Fruit fly (Drosophila melanogaster): ENCODE measurements around the gene CG31678.
A peak's percentile ranks its signal among the peaks of the same experiment; 100 is the strongest.

CG31678 gene

DNA sequence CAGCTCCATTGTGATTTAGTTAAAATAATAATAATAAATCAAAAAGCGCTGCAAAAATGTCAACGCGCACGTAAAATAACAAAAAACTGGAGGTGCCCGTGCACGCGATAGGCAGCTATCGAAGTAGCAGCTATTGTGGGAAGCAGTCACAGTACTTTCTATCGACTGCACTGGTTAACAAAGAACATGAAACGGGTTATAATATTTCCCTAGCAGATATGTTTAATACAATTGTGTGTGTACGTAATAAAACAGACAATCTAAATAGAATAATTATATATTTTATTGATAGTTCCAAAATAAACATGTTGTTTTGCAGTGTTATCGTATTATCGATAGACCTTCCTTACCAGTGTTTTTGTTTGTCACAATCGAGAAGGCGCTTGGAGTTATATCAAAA is at the start of gene CG31678, which contains the start of gene IKKepsilon:
Gene CG31678 (minus strand): TSS at position 67 of the 400 bp plus-strand sequence.
Gene IKKepsilon (plus strand): TSS at position 171 of the 400 bp plus-strand sequence.
- no peak for TF ChIP-seq GATAe (GFP tag; conservative IDR thresholded peaks at IDR 0.05)
- peak; percentile 73 for TF ChIP-seq CG2129 (GFP tag; IDR thresholded peaks at IDR 0.05; ENCODE audit: partially characterized antibody)
- TF ChIP-seq Ptx1 (GFP tag; IDR thresholded peaks at IDR 0.05), result no peak
- peak; percentile 83 for TF ChIP-seq YL-1 (GFP tag; optimal IDR thresholded peaks at IDR 0.05)
- peak; percentile 66 for TF ChIP-seq nmo (GFP tag; optimal IDR thresholded peaks at IDR 0.05)
- TF ChIP-seq fd102C (GFP tag; optimal IDR thresholded peaks at IDR 0.05), result no peak
- peak; percentile 63 for TF ChIP-seq CG12391 (tag; optimal IDR thresholded peaks at IDR 0.05)
- 0 out of 2 replicates have a peak, but pooled peaks have one; percentile 5 for TF ChIP-seq CG4360 (GFP tag; IDR thresholded peaks at IDR 0.05)
- TF ChIP-seq insv (GFP tag; optimal IDR thresholded peaks at IDR 0.05), result no peak
- TF ChIP-seq Pdp1 (GFP tag; optimal IDR thresholded peaks at IDR 0.05), result peak; percentile 11 to 13
- TF ChIP-seq pzg (GFP tag; optimal IDR thresholded peaks at IDR 0.05), result peak; percentile 62
- no peak for TF ChIP-seq Lim3 (GFP tag; IDR thresholded peaks at IDR 0.05)
- peak; percentile 35 for TF ChIP-seq CG18262 (tag; optimal IDR thresholded peaks at IDR 0.05)
- peak; percentile 3 for TF ChIP-seq Sin3A (optimal IDR thresholded peaks at IDR 0.05)
- TF ChIP-seq HLH4C (GFP tag; IDR thresholded peaks at IDR 0.05; ENCODE audit: partially characterized antibody), result peak; percentile 98
- TF ChIP-seq gsb (GFP tag; IDR thresholded peaks at IDR 0.05), result no peak
- TF ChIP-seq CG11560 (tag; IDR thresholded peaks at IDR 0.05), result no peak
- TF ChIP-seq bsh (GFP tag; optimal IDR thresholded peaks at IDR 0.05), result peak in 1 of 2 experiments; percentile 25
- peak; percentile 34 for TF ChIP-seq Hr3 (GFP tag; optimal IDR thresholded peaks at IDR 0.05)
- TF ChIP-seq CG10267 (tag; optimal IDR thresholded peaks at IDR 0.05), result peak; percentile 47
- peak; percentile 39; the same call in 1 of the 2 replicates for TF ChIP-seq CG3847 (GFP tag; IDR thresholded peaks at IDR 0.05)
- 0 out of 2 replicates have a peak, but pooled peaks have one; percentile 23 for TF ChIP-seq ranshi (GFP tag; IDR thresholded peaks at IDR 0.05)
- TF ChIP-seq CG3995 (GFP tag; optimal IDR thresholded peaks at IDR 0.05), result peak; percentile 99
- no peak for TF ChIP-seq mirr (GFP tag; optimal IDR thresholded peaks at IDR 0.05)
- TF ChIP-seq tgo (GFP tag; IDR thresholded peaks at IDR 0.05), result no peak
- TF ChIP-seq dimm (GFP tag; IDR thresholded peaks at IDR 0.05), result no peak
- no peak for TF ChIP-seq E2f1 (GFP tag; IDR thresholded peaks at IDR 0.05)
- TF ChIP-seq pb (GFP tag; optimal IDR thresholded peaks at IDR 0.05), result no peak
- 0 out of 2 replicates have a peak, but pooled peaks have one; percentile 15 for TF ChIP-seq CG17328 (GFP tag; IDR thresholded peaks at IDR 0.05)
- TF ChIP-seq Scr (GFP tag; IDR thresholded peaks at IDR 0.05; ENCODE audit: partially characterized antibody), result peak; percentile 93
- peak; percentile 50; the same call in 1 of the 3 replicates for TF ChIP-seq CG2889 (GFP tag; IDR thresholded peaks at IDR 0.05)
- TF ChIP-seq Side (GFP tag; optimal IDR thresholded peaks at IDR 0.05), result no peak
- no peak for TF ChIP-seq CG7786 (GFP tag; optimal IDR thresholded peaks at IDR 0.05)
- peak; percentile 87 for TF ChIP-seq CG7963 (GFP tag; IDR thresholded peaks at IDR 0.05; ENCODE audit: partially characterized antibody)
- TF ChIP-seq hb (GFP tag; IDR thresholded peaks at IDR 0.05; ENCODE audit: partially characterized antibody), result peak; percentile 92
- TF ChIP-seq Ssrp (tag; optimal IDR thresholded peaks at IDR 0.05), result no peak
- peak; percentile 81 for TF ChIP-seq row (GFP tag; IDR thresholded peaks at IDR 0.05)
- peak; percentile 64; the same call in 2 of the 3 replicates for TF ChIP-seq CG34422 (GFP tag; IDR thresholded peaks at IDR 0.05)
- TF ChIP-seq Xbp1 (GFP tag; optimal IDR thresholded peaks at IDR 0.05), result peak; percentile 61
- 0 out of 3 replicates have a peak, but pooled peaks have one; percentile 54 for TF ChIP-seq CG2199 (GFP tag; IDR thresholded peaks at IDR 0.05)
- TF ChIP-seq CG9932 (GFP tag; IDR thresholded peaks at IDR 0.05), result peak; percentile 76
- no peak for TF ChIP-seq CG1024 (GFP tag; IDR thresholded peaks at IDR 0.05)
- TF ChIP-seq dan (GFP tag; IDR thresholded peaks at IDR 0.05), result no peak
- no peak for TF ChIP-seq pan (optimal IDR thresholded peaks at IDR 0.05)
- peak in 1 of 2 experiments; percentile 64 for TF ChIP-seq pan (GFP tag; optimal IDR thresholded peaks at IDR 0.05 in 1 of 2, IDR thresholded peaks at IDR 0.05 in 1 of 2)
- TF ChIP-seq sens (GFP tag), result peak; percentile 30
- TF ChIP-seq CG10979 (tag; optimal IDR thresholded peaks at IDR 0.05), result peak; percentile 23
- TF ChIP-seq dpn (GFP tag; optimal IDR thresholded peaks at IDR 0.05), result peak in 1 of 2 experiments; percentile 54
- TF ChIP-seq CG1602 (GFP tag; optimal IDR thresholded peaks at IDR 0.05), result peak; percentile 45
- no peak for TF ChIP-seq B-H2 (GFP tag; optimal IDR thresholded peaks at IDR 0.05)
- no peak for TF ChIP-seq CG1832 (GFP tag; optimal IDR thresholded peaks at IDR 0.05)

Data from whole organism, embryonic.